Fruit fly (Drosophila melanogaster) whole organism, embryonic: ENCODE results near the gene CG6465.

Experiments
- CG1792 ChIP-seq: fragments of 200-800 bp; sonication (Bioruptor generic); optimal IDR thresholded peaks from 2 replicates; lab custom pipeline; 2016; ENCODE audit warnings: missing biosample characterization, missing genetic modification characterization
- CG6254 ChIP-seq: fragments of 200-800 bp; sonication (Bioruptor generic); optimal IDR thresholded peaks from 3 replicates; lab custom pipeline; 2017; ENCODE audit warnings: mild to moderate bottlenecking, missing biosample characterization, missing genetic modification reagents, missing genetic modification characterization
- CG8944 ChIP-seq: fragments of 200-800 bp; sonication (Bioruptor generic); optimal IDR thresholded peaks from 3 replicates; lab custom pipeline; 2016; ENCODE audit warnings: missing biosample characterization, missing genetic modification characterization
- Elba2 ChIP-seq: fragments of 200-800 bp; sonication (Bioruptor generic); optimal IDR thresholded peaks from 3 replicates; lab custom pipeline; 2016; ENCODE audit warnings: missing biosample characterization, missing genetic modification characterization
- ara ChIP-seq: fragments of 200-800 bp; sonication (Bioruptor generic); IDR thresholded peaks from 2 replicates; pipeline ENCODE4 v1.3.6; 2022; ENCODE audit warnings: missing biosample characterization, missing genetic modification characterization
- cad ChIP-seq: fragments of >200 bp; optimal IDR thresholded peaks from 2 replicates; lab custom pipeline; 2017; ENCODE audit warnings: missing biosample characterization, missing genetic modification characterization
- sd ChIP-seq: fragments of 200-800 bp; sonication (Bioruptor generic); optimal IDR thresholded peaks from 3 replicates; lab custom pipeline; 2018; ENCODE audit warnings: missing biosample characterization, mild to moderate bottlenecking, missing genetic modification characterization, moderate library complexity

DNA sequence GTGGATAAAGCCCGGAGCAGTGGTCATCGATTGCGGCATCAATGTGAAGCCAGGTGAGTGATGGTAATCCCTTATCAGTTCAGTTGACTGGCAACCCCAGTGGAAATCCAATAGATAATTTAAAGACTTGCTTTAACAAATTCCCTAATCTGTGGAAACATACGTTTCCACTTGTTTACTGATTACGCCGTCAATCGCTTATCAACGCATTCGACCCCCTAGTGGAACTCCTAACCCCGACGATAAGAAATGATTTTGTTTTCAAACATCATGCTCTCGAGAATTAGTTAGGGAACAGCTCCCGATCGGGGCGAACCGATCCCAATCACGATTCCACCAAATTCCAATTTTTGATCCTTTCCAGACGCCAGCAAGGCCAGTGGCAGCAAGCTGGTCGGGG, 23.6 kb upstream of the CG6465 start:
- no peak for TF ChIP-seq ara (GFP tag; lab: Robert Waterston, UW)
- no peak for TF ChIP-seq CG8944 (GFP tag; lab: Kevin White, UChicago)
- no peak for TF ChIP-seq CG1792 (GFP tag; lab: Kevin White, UChicago)
- no peak for TF ChIP-seq Elba2 (GFP tag; lab: Kevin White, UChicago)
- TF ChIP-seq cad, result no peak
- TF ChIP-seq sd (tag; lab: Kevin White, UChicago), result no peak
- TF ChIP-seq CG6254 (GFP tag; lab: Kevin White, UChicago), result no peak
